Worm (Caenorhabditis elegans) whole organism, late embryonic: Measurements from ENCODE around the gene B0457.2.

ENCODE experiments used
- F13H6.1 ChIP-seq: sonication (generic microtip); optimal IDR thresholded peaks from 2 replicates; lab custom pipeline; 2016; ENCODE audit warnings: missing genetic modification characterization, missing compliant biosample characterization
- K09A11.1 ChIP-seq: sonication (generic microtip); optimal IDR thresholded peaks from 2 replicates; lab custom pipeline; 2017; ENCODE audit warnings: antibody characterized with exemption, mild to moderate bottlenecking, missing genetic modification characterization, missing compliant biosample characterization; ENCODE audit not compliant: insufficient read depth
- ama-1 ChIP-seq: fragments of 150-350 bp; optimal IDR thresholded peaks from 2 replicates; lab custom pipeline; 2014
- ceh-19 ChIP-seq: fragments of 200-800 bp; sonication (Bioruptor generic); optimal IDR thresholded peaks from 2 replicates; lab custom pipeline; 2018; ENCODE audit warnings: mild to moderate bottlenecking, missing genetic modification characterization, missing compliant biosample characterization
- ceh-22 ChIP-seq: sonication (generic microtip); optimal IDR thresholded peaks from 2 replicates; lab custom pipeline; 2017; ENCODE audit warnings: missing biosample characterization, missing genetic modification characterization
- ceh-31 ChIP-seq: sonication (generic microtip); optimal IDR thresholded peaks from 2 replicates; lab custom pipeline; 2016; ENCODE audit warnings: missing genetic modification characterization, missing compliant biosample characterization
- ceh-34 ChIP-seq: sonication (generic microtip); optimal IDR thresholded peaks from 2 replicates; lab custom pipeline; 2016; ENCODE audit warnings: mild to moderate bottlenecking, missing genetic modification characterization, missing compliant biosample characterization
- ceh-45 ChIP-seq: fragments of 200-800 bp; sonication (Bioruptor generic); IDR thresholded peaks from 2 replicates; pipeline ENCODE4 v1.3.6; 2022; ENCODE audit warnings: missing genetic modification reagents, missing genetic modification characterization, missing compliant biosample characterization
- ceh-6 ChIP-seq: fragments of 200-800 bp; sonication (Bioruptor generic); optimal IDR thresholded peaks from 2 replicates; lab custom pipeline; 2018; ENCODE audit warnings: mild to moderate bottlenecking, missing genetic modification characterization, missing compliant biosample characterization
- ceh-9 ChIP-seq: sonication (generic microtip); optimal IDR thresholded peaks from 2 replicates; lab custom pipeline; 2016; ENCODE audit warnings: mild to moderate bottlenecking, missing genetic modification characterization, inconsistent platforms, missing compliant biosample characterization
- che-1 ChIP-seq: sonication (generic microtip); optimal IDR thresholded peaks from 2 replicates; lab custom pipeline; 2016; ENCODE audit warnings: mild to moderate bottlenecking, missing genetic modification characterization, missing compliant biosample characterization
- dve-1 ChIP-seq: sonication (generic microtip); optimal IDR thresholded peaks from 2 replicates; lab custom pipeline; 2017; ENCODE audit warnings: antibody characterized with exemption, mild to moderate bottlenecking, missing genetic modification characterization, missing compliant biosample characterization
- elt-2 ChIP-seq: sonication (generic microtip); optimal IDR thresholded peaks from 2 replicates; lab custom pipeline; 2016; ENCODE audit warnings: missing genetic modification reagents, missing genetic modification characterization, missing compliant biosample characterization
- elt-4 ChIP-seq: sonication (generic microtip); optimal IDR thresholded peaks from 2 replicates; lab custom pipeline; 2016; ENCODE audit warnings: missing genetic modification characterization, missing compliant biosample characterization
- ets-4 ChIP-seq: sonication (generic microtip); optimal IDR thresholded peaks from 2 replicates; lab custom pipeline; 2016; ENCODE audit warnings: missing genetic modification characterization, missing compliant biosample characterization
- fax-1 ChIP-seq: sonication (generic microtip); optimal IDR thresholded peaks from 2 replicates; lab custom pipeline; 2016; ENCODE audit warnings: missing genotype, missing genetic modification characterization, missing compliant biosample characterization
- fkh-6 ChIP-seq: sonication (generic microtip); optimal IDR thresholded peaks from 2 replicates; lab custom pipeline; 2016; ENCODE audit warnings: missing genetic modification characterization, missing compliant biosample characterization
- gmeb-2 ChIP-seq: sonication (generic microtip); optimal IDR thresholded peaks from 2 replicates; lab custom pipeline; 2016; ENCODE audit warnings: missing genetic modification characterization, inconsistent platforms, missing compliant biosample characterization
- hlh-13 ChIP-seq: fragments of 200-800 bp; sonication (Bioruptor generic); optimal IDR thresholded peaks from 2 replicates; lab custom pipeline; 2018; ENCODE audit warnings: mild to moderate bottlenecking, missing genetic modification characterization, missing compliant biosample characterization
- hlh-15 ChIP-seq: sonication (generic microtip); optimal IDR thresholded peaks from 2 replicates; lab custom pipeline; 2016; ENCODE audit warnings: missing genetic modification characterization, missing compliant biosample characterization
- lin-11 ChIP-seq: fragments of 200-800 bp; sonication (Bioruptor generic); optimal IDR thresholded peaks from 2 replicates; lab custom pipeline; 2018; ENCODE audit warnings: mild to moderate bottlenecking, missing genetic modification characterization, missing compliant biosample characterization
- mec-3 ChIP-seq: sonication (generic microtip); optimal IDR thresholded peaks from 2 replicates; lab custom pipeline; 2016; ENCODE audit warnings: borderline replicate concordance, missing genetic modification characterization, missing compliant biosample characterization
- nfya-1 ChIP-seq: sonication (generic microtip); optimal IDR thresholded peaks from 2 replicates; lab custom pipeline; 2017; ENCODE audit warnings: missing genetic modification characterization, mild to moderate bottlenecking, missing compliant biosample characterization, antibody characterized with exemption, moderate library complexity
- nhr-232 ChIP-seq: sonication (generic microtip); optimal IDR thresholded peaks from 2 replicates; lab custom pipeline; 2016; ENCODE audit warnings: missing genetic modification characterization, missing compliant biosample characterization
- npax-4 ChIP-seq: sonication (generic microtip); optimal IDR thresholded peaks from 2 replicates; lab custom pipeline; 2016; ENCODE audit warnings: missing genetic modification characterization, missing compliant biosample characterization
- pag-3 ChIP-seq: sonication (generic microtip); optimal IDR thresholded peaks from 2 replicates; lab custom pipeline; 2016; ENCODE audit warnings: missing compliant biosample characterization, missing genetic modification characterization, borderline replicate concordance
- pax-1 ChIP-seq: fragments of 150-350 bp; optimal IDR thresholded peaks from 2 replicates; lab custom pipeline; 2014; ENCODE audit warnings: missing biosample characterization, missing genetic modification characterization
- pha-2 ChIP-seq: sonication (generic microtip); optimal IDR thresholded peaks from 2 replicates; lab custom pipeline; 2017; ENCODE audit warnings: mild to moderate bottlenecking, missing genetic modification characterization, missing compliant biosample characterization
- ref-2 ChIP-seq: sonication (generic microtip); optimal IDR thresholded peaks from 2 replicates; lab custom pipeline; 2016; ENCODE audit warnings: missing genetic modification characterization, missing compliant biosample characterization
- rnt-1 ChIP-seq: sonication (generic microtip); optimal IDR thresholded peaks from 2 replicates; lab custom pipeline; 2016; ENCODE audit warnings: missing genetic modification characterization, missing compliant biosample characterization
- syd-9 ChIP-seq: sonication (generic microtip); optimal IDR thresholded peaks from 2 replicates; lab custom pipeline; 2016; ENCODE audit warnings: mild to moderate bottlenecking, missing genetic modification characterization, moderate library complexity, missing compliant biosample characterization
- tbx-2 ChIP-seq: sonication (generic microtip); optimal IDR thresholded peaks from 2 replicates; lab custom pipeline; 2016; ENCODE audit warnings: missing genetic modification characterization, missing compliant biosample characterization
- tbx-7 ChIP-seq: sonication (generic microtip); optimal IDR thresholded peaks from 2 replicates; lab custom pipeline; 2016; ENCODE audit warnings: missing genotype, missing genetic modification characterization, missing compliant biosample characterization
- unc-42 ChIP-seq: sonication (generic microtip); optimal IDR thresholded peaks from 2 replicates; lab custom pipeline; 2016; ENCODE audit warnings: missing genotype, missing genetic modification characterization, missing compliant biosample characterization
- unc-55 ChIP-seq: sonication (generic microtip); optimal IDR thresholded peaks from 2 replicates; lab custom pipeline; 2017; ENCODE audit warnings: missing biosample characterization, missing genetic modification reagents, missing genetic modification characterization
- ztf-16 ChIP-seq: sonication (generic microtip); optimal IDR thresholded peaks from 2 replicates; lab custom pipeline; 2017; ENCODE audit warnings: missing genetic modification characterization, missing compliant biosample characterization

B0457.2 gene

DNA sequence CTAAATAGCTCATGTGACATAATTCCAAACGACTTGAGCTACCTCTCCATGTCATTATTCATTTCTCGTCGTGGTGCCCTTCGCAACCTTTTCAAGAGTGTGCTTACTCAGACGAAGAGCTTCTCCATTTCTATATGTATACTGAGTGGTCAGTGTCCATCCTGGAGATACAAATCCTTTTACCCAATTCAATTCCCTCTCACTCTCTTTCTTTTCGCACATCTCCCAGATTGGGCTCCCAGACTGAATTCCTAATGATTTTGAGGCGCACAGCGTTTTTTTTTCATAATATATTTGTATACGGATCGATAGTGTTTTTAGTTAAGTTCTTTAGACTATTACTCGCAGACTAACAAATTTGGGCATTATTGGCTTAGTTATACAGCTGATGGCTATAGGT is 5.4 kb downstream of the B0457.2 start:
- no peak for TF ChIP-seq pax-1 (tag; lab: Kevin White, UChicago)
- peak; percentile 57 for TF ChIP-seq unc-42

DNA sequence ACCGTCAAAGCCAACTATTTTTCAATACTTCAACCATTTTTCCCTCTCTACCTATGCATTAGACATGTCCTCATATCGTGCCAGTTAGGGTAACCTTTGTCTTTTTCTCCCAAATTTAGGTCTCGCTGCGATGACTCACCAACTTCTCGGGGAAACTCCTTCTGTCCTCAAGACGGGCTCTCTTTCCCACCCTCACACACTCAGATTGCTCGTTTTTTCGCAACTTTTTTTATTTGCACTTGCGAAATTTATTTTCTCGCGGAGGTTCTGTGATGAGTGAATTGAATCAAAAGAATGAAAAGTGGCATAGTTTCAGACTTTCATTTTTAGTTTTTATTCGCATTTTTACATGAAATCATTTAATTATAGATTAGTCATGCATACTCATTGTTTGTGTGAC is 6.0 kb downstream of the B0457.2 start:
- no peak for TF ChIP-seq ceh-6 (GFP tag; lab: Kevin White, UChicago)
- TF ChIP-seq gmeb-2, result no peak
- TF ChIP-seq hlh-15 (tag; lab: Kevin White, UChicago), result no peak
- TF ChIP-seq ceh-31, result no peak
- TF ChIP-seq ztf-16 (tag; lab: Kevin White, UChicago), result no peak
- no peak for TF ChIP-seq ceh-34 (tag; lab: Kevin White, UChicago)
- TF ChIP-seq fax-1 (tag; lab: Kevin White, UChicago), result no peak

DNA sequence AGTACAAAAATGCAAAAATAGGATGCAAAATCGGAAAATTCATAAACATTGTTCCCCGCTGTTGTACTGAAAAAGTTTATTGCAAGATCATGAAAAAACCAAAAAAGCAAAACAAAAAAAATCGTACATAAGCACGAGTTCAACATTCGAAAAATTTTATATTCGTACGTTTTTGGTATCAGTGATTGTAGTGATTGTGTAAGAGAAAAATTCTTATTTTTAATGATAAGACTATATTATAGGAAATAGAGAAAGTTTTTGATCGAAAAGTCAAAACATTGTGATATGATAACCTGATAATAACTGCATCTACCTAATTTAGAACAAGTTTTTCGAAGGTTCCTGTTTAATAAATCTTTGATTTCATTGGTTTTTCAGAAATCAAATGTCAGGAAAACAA is 9.0 kb downstream of the B0457.2 start:
- no peak for TF ChIP-seq ceh-19
- TF ChIP-seq nfya-1 (tag; lab: Kevin White, UChicago), result no peak
- no peak for TF ChIP-seq unc-55
- no peak for TF ChIP-seq fkh-6
- TF ChIP-seq nhr-232 (tag; lab: Kevin White, UChicago), result no peak
- TF ChIP-seq F13H6.1, result no peak
- TF ChIP-seq gmeb-2, result no peak
- TF ChIP-seq tbx-7, result no peak
- no peak for TF ChIP-seq rnt-1

DNA sequence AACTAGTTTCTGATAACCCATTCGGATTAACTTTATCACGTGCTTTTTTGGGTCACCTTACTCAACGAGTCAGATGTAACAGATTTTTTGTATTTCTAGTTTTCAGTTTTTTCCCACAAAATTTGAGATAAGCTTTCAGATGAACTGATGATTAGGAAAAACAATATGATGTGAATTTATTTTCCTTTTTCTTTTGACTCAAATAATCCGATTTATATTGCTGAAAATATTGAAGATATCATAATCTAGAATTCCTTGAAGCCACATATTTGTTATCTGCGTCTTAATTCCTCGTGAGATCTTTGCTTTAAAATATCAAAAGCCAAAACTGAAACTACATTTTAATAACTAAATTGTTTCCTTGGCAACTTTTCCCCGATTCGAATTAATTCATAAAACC is 9.7 kb downstream of the B0457.2 start:
- TF ChIP-seq ref-2 (tag; lab: Kevin White, UChicago) (no peak), ceh-34 (tag; lab: Kevin White, UChicago) (no peak), tbx-7 (no peak), ceh-22 (tag; lab: Kevin White, UChicago) (no peak), elt-2 (tag; lab: Kevin White, UChicago) (no peak)

DNA sequence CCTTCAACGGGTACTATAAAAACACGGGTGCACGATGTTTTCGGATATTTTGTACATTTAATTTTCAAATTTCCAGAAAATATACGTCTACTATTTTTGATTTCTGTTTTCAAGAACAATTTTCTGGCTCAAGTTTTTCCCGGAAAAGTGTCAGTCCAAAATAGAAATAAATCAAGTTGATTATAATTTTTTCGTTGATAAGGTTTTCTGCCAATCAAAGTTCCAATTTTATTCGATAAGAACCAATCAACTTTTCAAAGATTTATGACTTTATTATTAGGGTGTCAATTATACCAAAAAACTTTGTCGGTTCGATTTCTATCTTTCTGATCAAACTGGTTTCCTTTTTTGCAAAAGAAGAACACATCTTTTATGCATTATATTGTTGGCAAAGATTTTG is 11.7 kb downstream of the B0457.2 start:
- TF ChIP-seq ceh-9 (no peak), ref-2 (tag; lab: Kevin White, UChicago) (no peak), npax-4 (tag; lab: Kevin White, UChicago) (no peak), ceh-19 (no peak), ets-4 (no peak), lin-11 (no peak), elt-4 (tag; lab: Kevin White, UChicago) (no peak), fkh-6 (no peak)

DNA sequence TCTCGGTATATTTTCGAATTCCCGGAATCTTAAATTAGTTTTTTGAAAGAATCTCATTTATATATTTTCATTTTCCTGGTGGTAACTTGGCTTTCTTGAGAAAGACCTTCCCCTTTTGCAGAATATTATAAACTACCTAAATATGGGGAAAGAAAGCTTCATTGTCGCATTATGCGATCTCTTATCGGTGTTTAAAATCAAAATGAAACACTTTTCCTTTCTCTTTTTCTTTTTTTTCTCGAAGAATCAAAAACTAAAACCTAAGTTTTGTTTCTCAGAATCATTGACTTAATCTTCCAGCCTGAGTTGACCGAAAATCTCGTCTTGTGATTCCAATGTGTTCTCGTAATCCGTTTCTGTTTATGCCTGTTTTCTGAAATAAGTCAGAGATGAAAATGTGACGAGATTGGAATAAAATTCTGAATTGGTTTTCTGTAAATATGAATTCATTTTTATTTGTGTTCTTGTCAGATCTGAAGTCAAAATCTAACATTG is 13.8 kb downstream of the B0457.2 start:
- TF ChIP-seq tbx-2, result no peak
- TF ChIP-seq F13H6.1, result no peak
- no peak for TF ChIP-seq K09A11.1
- no peak for TF ChIP-seq ztf-16 (tag; lab: Kevin White, UChicago)
- no peak for TF ChIP-seq gmeb-2
- TF ChIP-seq pha-2 (tag; lab: Kevin White, UChicago), result no peak
- TF ChIP-seq hlh-13 (GFP tag; lab: Kevin White, UChicago), result no peak
- TF ChIP-seq dve-1 (tag; lab: Kevin White, UChicago), result no peak
- no peak for TF ChIP-seq pag-3

DNA sequence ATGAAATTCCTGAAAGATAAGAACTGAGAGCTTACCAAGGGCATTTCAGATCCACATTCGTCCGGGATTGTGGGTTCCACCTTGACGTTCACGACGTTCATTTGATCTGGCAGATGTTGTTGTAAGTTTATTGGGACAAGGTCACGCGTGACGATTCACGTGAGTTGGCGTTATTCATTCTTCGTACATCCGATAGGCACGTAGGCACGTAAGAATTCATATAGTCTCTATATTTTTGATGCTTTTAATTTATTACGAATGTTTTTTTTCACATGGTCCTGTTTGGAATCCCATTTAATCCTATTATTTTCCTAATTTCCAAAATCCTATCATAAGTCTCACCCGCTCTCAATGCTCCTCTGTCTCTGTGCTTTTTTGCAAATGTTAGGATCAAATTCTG is 14.4 kb downstream of the B0457.2 start, which contains the start of gene B0457.4:
Gene B0457.4 (minus strand): TSS at position 101 of the 400 bp plus-strand sequence.
- no peak for TF ChIP-seq ama-1 (lab: Kevin White, UChicago)
- TF ChIP-seq unc-42, result no peak
- TF ChIP-seq pag-3, result no peak
- TF ChIP-seq tbx-7, result no peak
- TF ChIP-seq syd-9 (tag; lab: Kevin White, UChicago), result no peak
- TF ChIP-seq ceh-45 (GFP tag; lab: Robert Waterston, UW), result no peak
- TF ChIP-seq nhr-232 (tag; lab: Kevin White, UChicago), result no peak
- TF ChIP-seq hlh-15 (tag; lab: Kevin White, UChicago), result no peak
- no peak for TF ChIP-seq che-1 (tag; lab: Kevin White, UChicago)
- no peak for TF ChIP-seq mec-3 (tag; lab: Kevin White, UChicago)
- TF ChIP-seq ets-4, result no peak
